Fruit fly (Drosophila melanogaster): ENCODE measurements around the gene CG9213.

Gene CG9213

DNA sequence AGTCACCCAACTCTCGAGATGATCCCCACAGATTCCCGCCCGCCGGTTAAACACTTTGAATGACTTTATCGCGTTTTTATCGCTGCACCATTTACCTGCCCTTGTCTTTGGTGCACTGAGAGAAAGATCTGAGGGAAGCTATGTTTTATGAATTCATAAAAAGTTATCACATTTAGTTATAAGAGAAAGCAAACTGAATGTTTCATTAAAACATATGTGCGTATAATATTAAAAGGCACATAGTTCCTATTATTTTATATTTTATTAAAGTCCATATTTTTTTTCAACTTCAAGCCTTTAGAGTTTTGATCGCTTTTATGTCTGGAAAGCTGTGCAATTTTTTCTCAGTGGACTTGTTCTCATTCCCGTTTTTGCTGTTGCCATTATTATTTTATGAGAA, 44.0 kb downstream of the CG9213 start:
- TF ChIP-seq CG16779 (tag; optimal IDR thresholded peaks at IDR 0.05) (no peak), CG6163 (GFP tag; IDR thresholded peaks at IDR 0.05) (0 out of 3 replicates have a peak, but pooled peaks have one; percentile 17), CG3919 (GFP tag; optimal IDR thresholded peaks at IDR 0.05) (peak; percentile 46), achi (GFP tag; optimal IDR thresholded peaks at IDR 0.05) (peak; percentile 39), CG15336 (GFP tag; IDR thresholded peaks at IDR 0.05) (no peak), Eip75B (GFP tag; optimal IDR thresholded peaks at IDR 0.05) (peak; percentile 40), Blimp-1 (GFP tag; optimal IDR thresholded peaks at IDR 0.05) (no peak), Sox15 (GFP tag; optimal IDR thresholded peaks at IDR 0.05) (peak; percentile 48), dsx (GFP tag; optimal IDR thresholded peaks at IDR 0.05; ENCODE audit: poor library complexity, severe bottlenecking) (peak; percentile 14), Ets21C (GFP tag; optimal IDR thresholded peaks at IDR 0.05) (peak; percentile 19), Hr39 (GFP tag; optimal IDR thresholded peaks at IDR 0.05) (peak; percentile 28), CG8319 (GFP tag; optimal IDR thresholded peaks at IDR 0.05) (peak; percentile 19), OdsH (GFP tag; optimal IDR thresholded peaks at IDR 0.05) (peak; percentile 48), eg (GFP tag; IDR thresholded peaks at IDR 0.05) (no peak), topi (GFP tag; optimal IDR thresholded peaks at IDR 0.05) (peak; percentile 49), CG10631 (GFP tag; optimal IDR thresholded peaks at IDR 0.05) (peak; percentile 34), CG11902 (GFP tag; optimal IDR thresholded peaks at IDR 0.05) (peak; percentile 13), Sox102F (GFP tag; optimal IDR thresholded peaks at IDR 0.05) (no peak), lz (GFP tag; optimal IDR thresholded peaks at IDR 0.05) (peak; percentile 50), Eip78C (GFP tag) (peak; percentile 70), svp (GFP tag) (peak; percentile 79), acj6 (GFP tag; optimal IDR thresholded peaks at IDR 0.05) (peak; percentile 31), CG10669 (GFP tag; optimal IDR thresholded peaks at IDR 0.05) (peak; percentile 42), CG34406 (GFP tag; optimal IDR thresholded peaks at IDR 0.05) (peak; percentile 52), Ets96B (tag; optimal IDR thresholded peaks at IDR 0.05) (peak; percentile 49), CG6276 (GFP tag; optimal IDR thresholded peaks at IDR 0.05) (no peak), ss (GFP tag; optimal IDR thresholded peaks at IDR 0.05) (no peak), CG7368 (GFP tag; optimal IDR thresholded peaks at IDR 0.05) (peak; percentile 23), Smox (GFP tag; optimal IDR thresholded peaks at IDR 0.05) (peak; percentile 57), cyc (GFP tag; optimal IDR thresholded peaks at IDR 0.05) (peak; percentile 43), dac (GFP tag; optimal IDR thresholded peaks at IDR 0.05) (no peak), CG8632 (GFP tag; optimal IDR thresholded peaks at IDR 0.05) (peak; percentile 48), CG6854 (GFP tag; optimal IDR thresholded peaks at IDR 0.05) (no peak), CG31627 (GFP tag; optimal IDR thresholded peaks at IDR 0.05) (peak; percentile 40), Met (GFP tag; optimal IDR thresholded peaks at IDR 0.05) (peak; percentile 59), Sox14 (GFP tag; optimal IDR thresholded peaks at IDR 0.05) (peak; percentile 27), CG11762 (GFP tag; optimal IDR thresholded peaks at IDR 0.05; ENCODE audit: insufficient read depth) (no peak), CG6792 (GFP tag; optimal IDR thresholded peaks at IDR 0.05) (peak; percentile 49), CG3032 (tag; optimal IDR thresholded peaks at IDR 0.05) (peak; percentile 45), esn (GFP tag; optimal IDR thresholded peaks at IDR 0.05) (peak; percentile 58), CG9139 (GFP tag; optimal IDR thresholded peaks at IDR 0.05) (no peak), pdm3 (GFP tag; optimal IDR thresholded peaks at IDR 0.05) (peak; percentile 52), CG32006 (GFP tag; optimal IDR thresholded peaks at IDR 0.05) (peak; percentile 20), CG8119 (GFP tag; IDR thresholded peaks at IDR 0.05) (no peak), spab (GFP tag; optimal IDR thresholded peaks at IDR 0.05) (peak; percentile 14)
